Worm (Caenorhabditis elegans) whole organism, young adult: ENCODE measurements around the gene hsp-12.2.

Source experiments
- B0035.1 ChIP-seq: sonication (generic microtip); optimal IDR thresholded peaks from 2 replicates; lab custom pipeline; 2016; ENCODE audit warnings: missing genetic modification characterization, mild to moderate bottlenecking, missing compliant biosample characterization, missing genotype, missing genetic modification reagents
- C17E4.6 ChIP-seq: fragments of 200-800 bp; sonication (Bioruptor generic); IDR thresholded peaks from 2 replicates; pipeline ENCODE4 v1.3.6; 2022; ENCODE audit warnings: missing genetic modification reagents, missing genetic modification characterization, missing compliant biosample characterization
- D2030.7 ChIP-seq: fragments of 200-800 bp; sonication (Bioruptor generic); IDR thresholded peaks from 2 replicates; pipeline ENCODE4 v1.3.6; 2022; ENCODE audit warnings: missing genetic modification reagents, missing genetic modification characterization, missing compliant biosample characterization
- F10E7.11 ChIP-seq: sonication (generic microtip); optimal IDR thresholded peaks from 2 replicates; lab custom pipeline; 2017; ENCODE audit warnings: mild to moderate bottlenecking, missing genetic modification characterization, moderate library complexity, missing compliant biosample characterization
- F49E8.2 ChIP-seq: sonication (generic microtip); optimal IDR thresholded peaks from 3 replicates; lab custom pipeline; 2017; ENCODE audit warnings: missing genetic modification characterization, mild to moderate bottlenecking, missing compliant biosample characterization, antibody characterized with exemption, moderate library complexity; ENCODE audit not compliant: insufficient read depth
- F52B5.7 ChIP-seq: sonication (generic microtip); optimal IDR thresholded peaks from 2 replicates; lab custom pipeline; 2016; ENCODE audit warnings: mild to moderate bottlenecking, missing genetic modification characterization, missing compliant biosample characterization
- F55B11.4 ChIP-seq: sonication (generic microtip); optimal IDR thresholded peaks from 2 replicates; lab custom pipeline; 2016; ENCODE audit warnings: missing compliant biosample characterization, missing genetic modification characterization, borderline replicate concordance; ENCODE audit not compliant: insufficient read depth
- F57A8.1 ChIP-seq: fragments of 200-800 bp; sonication (Bioruptor generic); optimal IDR thresholded peaks from 2 replicates; lab custom pipeline; 2018; ENCODE audit warnings: mild to moderate bottlenecking, missing genetic modification characterization, moderate library complexity, missing compliant biosample characterization
- T07F8.4 ChIP-seq: sonication (generic microtip); optimal IDR thresholded peaks from 2 replicates; lab custom pipeline; 2016; ENCODE audit warnings: mild to moderate bottlenecking, missing genetic modification characterization, moderate library complexity, missing compliant biosample characterization
- T26A5.8 ChIP-seq: sonication (generic microtip); optimal IDR thresholded peaks from 2 replicates; lab custom pipeline; 2016; ENCODE audit warnings: missing genetic modification characterization, missing compliant biosample characterization
- Y53G8AR.9 ChIP-seq: fragments of 200-800 bp; sonication (Bioruptor generic); conservative IDR thresholded peaks from 2 replicates; pipeline ENCODE4 v1.3.6; 2022; ENCODE audit warnings: missing genetic modification reagents, missing genetic modification characterization, missing compliant biosample characterization
- Y67H2A.10 ChIP-seq: fragments of 200-800 bp; sonication (Bioruptor generic); conservative IDR thresholded peaks from 2 replicates; pipeline ENCODE4 v1.3.6; 2022; ENCODE audit warnings: missing genetic modification reagents, missing genetic modification characterization, missing compliant biosample characterization
- Y95B8A.8 ChIP-seq: fragments of 200-800 bp; sonication (Bioruptor generic); IDR thresholded peaks from 2 replicates; pipeline ENCODE4 v1.3.6; 2022; ENCODE audit warnings: missing genetic modification reagents, missing genetic modification characterization, missing compliant biosample characterization
- akir-1 ChIP-seq: fragments of 200-800 bp; sonication (Bioruptor generic); optimal IDR thresholded peaks from 2 replicates; lab custom pipeline; 2018; ENCODE audit warnings: mild to moderate bottlenecking, missing genetic modification characterization, moderate library complexity, missing compliant biosample characterization
- aptf-2 ChIP-seq: fragments of 200-800 bp; sonication (Bioruptor generic); conservative IDR thresholded peaks from 2 replicates; pipeline ENCODE4 v1.3.6; 2022; ENCODE audit warnings: missing genetic modification reagents, missing genetic modification characterization, missing compliant biosample characterization
- athp-1 ChIP-seq: sonication (generic microtip); optimal IDR thresholded peaks from 2 replicates; lab custom pipeline; 2017; ENCODE audit warnings: mild to moderate bottlenecking, missing genetic modification characterization, missing compliant biosample characterization
- attf-6 ChIP-seq: fragments of 200-800 bp; sonication (Bioruptor generic); IDR thresholded peaks from 2 replicates; pipeline ENCODE4 v1.3.6; 2022; ENCODE audit warnings: missing genetic modification reagents, missing genetic modification characterization, missing compliant biosample characterization
- ceh-58 ChIP-seq: fragments of 200-800 bp; sonication (Bioruptor generic); IDR thresholded peaks from 2 replicates; pipeline ENCODE4 v1.3.6; 2022; ENCODE audit warnings: missing genetic modification characterization, missing compliant biosample characterization
- ceh-79 ChIP-seq: sonication (generic microtip); optimal IDR thresholded peaks from 2 replicates; lab custom pipeline; 2017; ENCODE audit warnings: mild to moderate bottlenecking, missing genetic modification characterization, missing compliant biosample characterization
- dpl-1 ChIP-seq: fragments of 150-350 bp; optimal IDR thresholded peaks from 2 replicates; lab custom pipeline; 2014; ENCODE audit warnings: missing biosample characterization, missing genetic modification reagents, missing genetic modification characterization
- efl-1 ChIP-seq: fragments of 150-350 bp; optimal IDR thresholded peaks from 2 replicates; lab custom pipeline; 2014; ENCODE audit warnings: missing biosample characterization, missing genetic modification reagents, missing genetic modification characterization
- ets-4 ChIP-seq: fragments of 200-800 bp; sonication (Bioruptor generic); optimal IDR thresholded peaks from 2 replicates; lab custom pipeline; 2018; ENCODE audit warnings: mild to moderate bottlenecking, missing genetic modification characterization, missing compliant biosample characterization
- fkh-3 ChIP-seq: sonication (generic microtip); optimal IDR thresholded peaks from 2 replicates; lab custom pipeline; 2016; ENCODE audit warnings: mild to moderate bottlenecking, missing genetic modification characterization, missing compliant biosample characterization
- gei-17 ChIP-seq: fragments of 200-800 bp; sonication (Bioruptor generic); optimal IDR thresholded peaks from 2 replicates; lab custom pipeline; 2018; ENCODE audit warnings: mild to moderate bottlenecking, missing genetic modification characterization, missing compliant biosample characterization
- hlh-12 ChIP-seq: sonication (generic microtip); optimal IDR thresholded peaks from 2 replicates; lab custom pipeline; 2016; ENCODE audit warnings: missing genetic modification characterization, missing compliant biosample characterization
- hlh-26 ChIP-seq: fragments of 200-800 bp; sonication (Bioruptor generic); conservative IDR thresholded peaks from 2 replicates; pipeline ENCODE4 v1.3.6; 2022; ENCODE audit warnings: missing genetic modification reagents, missing genetic modification characterization, missing compliant biosample characterization
- hmg-1.2 ChIP-seq: fragments of 200-800 bp; sonication (Bioruptor generic); IDR thresholded peaks from 2 replicates; pipeline ENCODE4 v1.3.6; 2022; ENCODE audit warnings: missing genetic modification reagents, missing genetic modification characterization, missing compliant biosample characterization
- hrde-1 ChIP-seq: sonication (generic microtip); optimal IDR thresholded peaks from 2 replicates; lab custom pipeline; 2016; ENCODE audit warnings: missing genetic modification characterization, mild to moderate bottlenecking, missing compliant biosample characterization, moderate library complexity, missing genotype, missing genetic modification reagents, borderline replicate concordance
- lin-40 ChIP-seq: sonication (generic microtip); optimal IDR thresholded peaks from 2 replicates; lab custom pipeline; 2016; ENCODE audit warnings: missing genetic modification characterization, mild to moderate bottlenecking, missing compliant biosample characterization, missing genotype, missing genetic modification reagents
- lin-54 ChIP-seq: fragments of 200-800 bp; sonication (Bioruptor generic); optimal IDR thresholded peaks from 2 replicates; lab custom pipeline; 2018; ENCODE audit warnings: mild to moderate bottlenecking, missing genetic modification characterization, missing compliant biosample characterization
- lsl-1 ChIP-seq: fragments of 200-800 bp; sonication (Bioruptor generic); optimal IDR thresholded peaks from 2 replicates; lab custom pipeline; 2018; ENCODE audit warnings: mild to moderate bottlenecking, missing genetic modification characterization, moderate library complexity, missing compliant biosample characterization
- lsy-27 ChIP-seq: sonication (generic microtip); optimal IDR thresholded peaks from 2 replicates; lab custom pipeline; 2017; ENCODE audit warnings: missing genetic modification characterization, mild to moderate bottlenecking, missing compliant biosample characterization, antibody characterized with exemption, missing genotype, borderline replicate concordance; ENCODE audit not compliant: insufficient read depth
- madf-6 ChIP-seq: fragments of 200-800 bp; sonication (Bioruptor generic); IDR thresholded peaks from 2 replicates; pipeline ENCODE4 v1.3.6; 2022; ENCODE audit warnings: missing genetic modification reagents, missing genetic modification characterization, missing compliant biosample characterization
- nfya-1 ChIP-seq: sonication (generic microtip); optimal IDR thresholded peaks from 2 replicates; lab custom pipeline; 2017; ENCODE audit warnings: antibody characterized with exemption, missing compliant biosample characterization, missing genetic modification characterization, borderline replicate concordance; ENCODE audit not compliant: insufficient read depth
- nhr-120 ChIP-seq: fragments of 200-800 bp; sonication (Bioruptor generic); IDR thresholded peaks from 2 replicates; pipeline ENCODE4 v1.3.6; 2022; ENCODE audit warnings: missing genetic modification characterization, missing compliant biosample characterization
- nhr-90 ChIP-seq: sonication (generic microtip); optimal IDR thresholded peaks from 2 replicates; lab custom pipeline; 2016; ENCODE audit warnings: missing genotype, mild to moderate bottlenecking, missing genetic modification characterization, missing compliant biosample characterization
- pha-4 ChIP-seq: fragments of 150-350 bp; sonication (generic microtip); optimal IDR thresholded peaks from 2 replicates; lab custom pipeline; 2014; ENCODE audit warnings: missing biosample characterization, missing genetic modification reagents, missing genetic modification characterization
- rec-8 ChIP-seq, 2 experiments: sonication (generic microtip); optimal IDR thresholded peaks; 2 replicates each; lab custom pipeline; 2016; ENCODE audit warnings: mild to moderate bottlenecking in 2 of 2, missing genetic modification characterization in 2 of 2, missing genetic modification reagents in 2 of 2, missing genotype in 2 of 2, missing biosample characterization in 1 of 2, missing compliant biosample characterization in 1 of 2, moderate library complexity in 1 of 2
- repo-1 ChIP-seq: sonication (generic microtip); optimal IDR thresholded peaks from 2 replicates; lab custom pipeline; 2017; ENCODE audit warnings: mild to moderate bottlenecking, missing genetic modification characterization, missing compliant biosample characterization
- sdz-38 ChIP-seq: sonication (generic microtip); optimal IDR thresholded peaks from 2 replicates; lab custom pipeline; 2016; ENCODE audit warnings: missing genotype, missing genetic modification characterization, missing compliant biosample characterization
- snpc-1.1 ChIP-seq: sonication (generic microtip); optimal IDR thresholded peaks from 2 replicates; lab custom pipeline; 2017; ENCODE audit warnings: missing genetic modification characterization, mild to moderate bottlenecking, missing compliant biosample characterization, antibody characterized with exemption, moderate library complexity, missing genotype, missing genetic modification reagents; ENCODE audit not compliant: insufficient read depth
- snpc-3.4 ChIP-seq: sonication (generic microtip); optimal IDR thresholded peaks from 2 replicates; lab custom pipeline; 2017; ENCODE audit warnings: missing genetic modification characterization, mild to moderate bottlenecking, missing compliant biosample characterization, antibody characterized with exemption, moderate library complexity, missing genotype, missing genetic modification reagents
- sptf-2 ChIP-seq: fragments of 200-800 bp; sonication (Bioruptor generic); optimal IDR thresholded peaks from 2 replicates; lab custom pipeline; 2018; ENCODE audit warnings: mild to moderate bottlenecking, missing genetic modification characterization, missing compliant biosample characterization
- xnd-1 ChIP-seq: sonication (generic microtip); optimal IDR thresholded peaks from 2 replicates; lab custom pipeline; 2016; ENCODE audit warnings: missing genotype, missing genetic modification reagents, missing genetic modification characterization, missing compliant biosample characterization
- zim-3 ChIP-seq: sonication (generic microtip); optimal IDR thresholded peaks from 2 replicates; lab custom pipeline; 2017; ENCODE audit warnings: mild to moderate bottlenecking, missing genetic modification characterization, moderate library complexity, missing compliant biosample characterization
- ztf-26 ChIP-seq: sonication (generic microtip); optimal IDR thresholded peaks from 2 replicates; lab custom pipeline; 2017; ENCODE audit warnings: missing genetic modification characterization, missing compliant biosample characterization

Gene hsp-12.2

DNA sequence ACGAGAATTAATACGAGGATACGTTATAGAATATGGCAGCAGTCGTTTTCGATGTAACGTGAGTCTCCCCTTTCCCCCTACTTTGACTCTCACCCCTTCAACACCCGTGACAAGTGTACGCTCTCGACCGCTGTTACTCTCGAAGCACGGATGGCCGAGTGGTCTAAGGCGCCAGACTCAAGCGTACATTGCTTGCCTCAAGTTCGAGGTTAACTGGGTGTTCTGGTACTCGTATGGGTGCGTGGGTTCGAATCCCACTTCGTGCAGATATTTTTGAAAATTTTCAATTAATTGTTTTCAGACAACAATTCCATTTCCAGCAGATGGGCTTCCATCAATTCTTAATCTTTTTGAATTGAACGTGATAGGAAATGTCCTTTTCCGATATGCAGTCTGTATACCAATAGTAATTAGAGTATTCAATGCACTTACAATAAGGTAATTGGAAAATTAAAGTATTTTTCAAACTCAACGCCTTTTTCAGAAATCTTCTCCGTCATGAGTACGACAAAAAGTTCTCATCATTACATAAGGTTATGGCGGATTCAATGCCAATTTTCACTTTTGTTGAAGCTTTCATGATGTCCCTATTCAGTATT lies 28.3 kb upstream of the hsp-12.2 start (continued):
- no peak for TF ChIP-seq hlh-26 (GFP tag; lab: Robert Waterston, UW)
- TF ChIP-seq sptf-2 (GFP tag; lab: Kevin White, UChicago): peak; percentile 39
- TF ChIP-seq sdz-38 (tag; lab: Kevin White, UChicago): no peak
- TF ChIP-seq B0035.1: peak; percentile 62
- no peak for TF ChIP-seq F55B11.4 (tag; lab: Kevin White, UChicago)
- no peak for TF ChIP-seq hlh-12 (tag; lab: Kevin White, UChicago)
- peak; percentile 72 for TF ChIP-seq lin-54 (GFP tag; lab: Kevin White, UChicago)
- TF ChIP-seq lsl-1 (GFP tag; lab: Kevin White, UChicago): peak; percentile 57
- TF ChIP-seq gei-17: peak; percentile 54
- TF ChIP-seq Y67H2A.10 (GFP tag; lab: Robert Waterston, UW): 0 out of 2 replicates have a peak, but pooled peaks have one; percentile 30
- TF ChIP-seq lin-40 (tag; lab: Kevin White, UChicago): peak; percentile 71
- TF ChIP-seq snpc-3.4 (tag; lab: Kevin White, UChicago): peak; percentile 89
- no peak for TF ChIP-seq lsy-27 (tag; lab: Kevin White, UChicago)
- peak; percentile 24 for TF ChIP-seq athp-1 (tag; lab: Kevin White, UChicago)
- peak; percentile 30 for TF ChIP-seq F10E7.11 (tag; lab: Kevin White, UChicago)
- TF ChIP-seq Y95B8A.8 (GFP tag; lab: Robert Waterston, UW): peak; percentile 71; the same call in 1 of the 2 replicates
- TF ChIP-seq rec-8 (tag; optimal IDR thresholded peaks at IDR 0.05; lab: Kevin White, UChicago): peak; percentile 80 to 94
- TF ChIP-seq hrde-1 (tag; lab: Kevin White, UChicago): peak; percentile 84
- TF ChIP-seq nfya-1: no peak
- peak; percentile 40 for TF ChIP-seq F57A8.1 (GFP tag; lab: Kevin White, UChicago)
- TF ChIP-seq C17E4.6 (GFP tag; lab: Robert Waterston, UW): peak; percentile 53; the same call in 1 of the 2 replicates
- peak; percentile 61 for TF ChIP-seq T26A5.8 (tag; lab: Kevin White, UChicago)
- TF ChIP-seq ceh-58: no peak
- TF ChIP-seq zim-3: peak; percentile 88
- peak; percentile 83 for TF ChIP-seq D2030.7 (GFP tag; lab: Robert Waterston, UW)
- TF ChIP-seq dpl-1 (GFP tag; lab: Kevin White, UChicago): peak; percentile 12
- no peak for TF ChIP-seq pha-4 (tag; lab: Kevin White, UChicago)
- peak; percentile 47 for TF ChIP-seq F52B5.7
- peak; percentile 87 for TF ChIP-seq nhr-90 (tag; lab: Kevin White, UChicago)
- TF ChIP-seq T07F8.4: peak; percentile 83
- TF ChIP-seq xnd-1: no peak
- TF ChIP-seq nhr-120 (GFP tag; lab: Robert Waterston, UW): no peak
- peak; percentile 42 for TF ChIP-seq fkh-3 (tag; lab: Kevin White, UChicago)
- TF ChIP-seq ztf-26 (tag; lab: Kevin White, UChicago): peak; percentile 67
- TF ChIP-seq aptf-2 (GFP tag; lab: Robert Waterston, UW): no peak
- peak; percentile 64; the same call in 1 of the 2 replicates for TF ChIP-seq Y53G8AR.9 (GFP tag; lab: Robert Waterston, UW)
- peak; percentile 72 for TF ChIP-seq madf-6 (GFP tag; lab: Robert Waterston, UW)
- peak; percentile 37 for TF ChIP-seq ceh-79 (tag; lab: Kevin White, UChicago)
- peak; percentile 38 for TF ChIP-seq akir-1 (GFP tag; lab: Kevin White, UChicago)
- TF ChIP-seq snpc-1.1 (tag; lab: Kevin White, UChicago): peak; percentile 62
- TF ChIP-seq F49E8.2 (tag; lab: Kevin White, UChicago): peak; percentile 65
- TF ChIP-seq efl-1 (GFP tag; lab: Kevin White, UChicago): peak; percentile 4
- peak; percentile 78 for TF ChIP-seq hmg-1.2 (GFP tag; lab: Robert Waterston, UW)
- peak; percentile 69; the same call in 1 of the 2 replicates for TF ChIP-seq attf-6 (GFP tag; lab: Robert Waterston, UW)
- peak; percentile 65 for TF ChIP-seq ets-4 (GFP tag; lab: Kevin White, UChicago)
- TF ChIP-seq repo-1: peak; percentile 55
